Fruit fly (Drosophila melanogaster) whole organism, prepupa: ENCODE results near the gene S-Lap1.

Experiments
- Eip75B ChIP-seq: fragments of 200-800 bp; sonication (Bioruptor generic); optimal IDR thresholded peaks from 3 replicates; lab custom pipeline; 2016; ENCODE audit warnings: missing biosample characterization, missing genetic modification characterization
- acj6 ChIP-seq: fragments of 200-800 bp; sonication (Bioruptor generic); optimal IDR thresholded peaks from 3 replicates; lab custom pipeline; 2016; ENCODE audit warnings: missing biosample characterization, missing genetic modification characterization

DNA sequence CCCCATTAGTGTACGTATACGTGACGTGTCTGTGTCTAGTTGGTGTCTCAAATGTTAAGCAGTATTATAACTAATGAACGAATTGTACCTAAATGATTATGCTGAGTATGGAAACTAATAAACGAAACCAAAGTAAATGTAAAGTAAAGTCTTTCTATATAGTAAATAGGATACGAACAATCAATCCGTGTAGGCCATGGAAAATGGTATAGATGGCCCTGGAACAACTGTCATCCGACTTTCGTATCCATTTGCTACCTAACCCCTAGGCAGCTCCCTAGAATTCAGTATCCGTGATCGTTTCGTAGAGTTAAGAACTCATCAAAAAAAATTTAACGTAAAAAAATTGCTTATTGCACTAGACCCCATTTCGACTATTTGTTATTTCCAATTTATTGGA is at the start of gene S-Lap1:
- TF ChIP-seq Eip75B (no peak), acj6 (GFP tag; lab: Kevin White, UChicago) (no peak)
